Worm (Caenorhabditis elegans) whole organism, L2 larva: Measurements from ENCODE around the gene mix-1.

Experiments used
- C34F6.9 ChIP-seq: fragments of 150-350 bp; optimal IDR thresholded peaks from 2 replicates; lab custom pipeline; 2014; ENCODE audit warnings: missing biosample characterization, missing genetic modification characterization
- F13H6.1 ChIP-seq: sonication (generic microtip); optimal IDR thresholded peaks from 2 replicates; lab custom pipeline; 2016; ENCODE audit warnings: missing genetic modification characterization, missing compliant biosample characterization
- R02D3.7 ChIP-seq: fragments of 150-350 bp; optimal IDR thresholded peaks from 2 replicates; lab custom pipeline; 2014; ENCODE audit warnings: missing biosample characterization, missing genetic modification characterization
- Y55F3AM.14 ChIP-seq: fragments of 200-800 bp; sonication (Bioruptor generic); optimal IDR thresholded peaks from 2 replicates; lab custom pipeline; 2018; ENCODE audit warnings: mild to moderate bottlenecking, missing genetic modification characterization, missing compliant biosample characterization
- ZK546.5 ChIP-seq: sonication (generic microtip); optimal IDR thresholded peaks from 2 replicates; lab custom pipeline; 2017; ENCODE audit warnings: missing biosample characterization, missing genetic modification characterization
- alr-1 ChIP-seq: fragments of 150-350 bp; optimal IDR thresholded peaks from 2 replicates; lab custom pipeline; 2014; ENCODE audit warnings: missing biosample characterization, missing genetic modification characterization
- aly-2 ChIP-seq: fragments of 150-350 bp; optimal IDR thresholded peaks from 2 replicates; lab custom pipeline; 2014; ENCODE audit warnings: missing biosample characterization, missing genetic modification characterization
- ama-1 ChIP-seq: fragments of 150-350 bp; optimal IDR thresholded peaks from 2 replicates; lab custom pipeline; 2018; ENCODE audit warnings: inconsistent platforms
- blmp-1 ChIP-seq: sonication (generic microtip); optimal IDR thresholded peaks from 2 replicates; lab custom pipeline; 2017; ENCODE audit warnings: missing genetic modification characterization, mild to moderate bottlenecking, missing compliant biosample characterization, antibody characterized with exemption, moderate library complexity; ENCODE audit not compliant: insufficient read depth
- ceh-16 ChIP-seq: fragments of 150-350 bp; optimal IDR thresholded peaks from 2 replicates; lab custom pipeline; 2014; ENCODE audit warnings: missing biosample characterization, missing genetic modification characterization
- ceh-82 ChIP-seq: fragments of 150-350 bp; optimal IDR thresholded peaks from 2 replicates; lab custom pipeline; 2014; ENCODE audit warnings: missing biosample characterization, missing genetic modification characterization
- crh-2 ChIP-seq: sonication (generic microtip); optimal IDR thresholded peaks from 2 replicates; lab custom pipeline; 2017; ENCODE audit warnings: missing biosample characterization, missing genetic modification characterization
- dmd-4 ChIP-seq: sonication (generic microtip); optimal IDR thresholded peaks from 2 replicates; lab custom pipeline; 2017; ENCODE audit warnings: missing biosample characterization, missing genetic modification characterization
- egl-27 ChIP-seq: sonication (generic microtip); optimal IDR thresholded peaks from 3 replicates; lab custom pipeline; 2017; ENCODE audit warnings: missing biosample characterization, missing genetic modification reagents, missing genetic modification characterization
- elt-1 ChIP-seq: fragments of 150-350 bp; optimal IDR thresholded peaks from 2 replicates; lab custom pipeline; 2014; ENCODE audit warnings: missing biosample characterization, missing genetic modification characterization
- elt-3 ChIP-seq: sonication (generic microtip); optimal IDR thresholded peaks from 2 replicates; lab custom pipeline; 2017; ENCODE audit warnings: missing biosample characterization, missing genetic modification characterization
- fos-1 ChIP-seq: fragments of 150-350 bp; optimal IDR thresholded peaks from 2 replicates; lab custom pipeline; 2014; ENCODE audit warnings: missing biosample characterization, missing genetic modification characterization
- gmeb-1 ChIP-seq: fragments of 150-350 bp; optimal IDR thresholded peaks from 2 replicates; lab custom pipeline; 2014; ENCODE audit warnings: missing biosample characterization, missing genetic modification characterization
- lin-11 ChIP-seq: fragments of 150-350 bp; sonication (generic microtip); optimal IDR thresholded peaks from 2 replicates; lab custom pipeline; 2014; ENCODE audit warnings: missing biosample characterization, missing genetic modification characterization, inconsistent platforms, mixed read lengths
- lin-13 ChIP-seq: fragments of 150-350 bp; optimal IDR thresholded peaks from 2 replicates; lab custom pipeline; 2014; ENCODE audit warnings: missing biosample characterization, missing genetic modification reagents, missing genetic modification characterization
- lin-39 ChIP-seq: fragments of 150-350 bp; optimal IDR thresholded peaks from 2 replicates; lab custom pipeline; 2014; ENCODE audit warnings: missing biosample characterization, missing genetic modification reagents, missing genetic modification characterization
- lsy-2 ChIP-seq, 2 experiments: fragments of 150-350 bp in 1 of 2; sonication (generic microtip) in 1 of 2; optimal IDR thresholded peaks; 2 replicates each; lab custom pipeline; 2014 to 2017; ENCODE audit warnings: missing biosample characterization in 2 of 2, missing genetic modification characterization in 2 of 2
- mab-5 ChIP-seq: fragments of 150-350 bp; optimal IDR thresholded peaks from 2 replicates; lab custom pipeline; 2014; ENCODE audit warnings: missing biosample characterization, missing genetic modification characterization
- mbf-1 ChIP-seq: sonication (generic microtip); optimal IDR thresholded peaks from 2 replicates; lab custom pipeline; 2017; ENCODE audit warnings: missing biosample characterization, missing genetic modification characterization
- mdl-1 ChIP-seq, 2 experiments: fragments of 150-350 bp in 1 of 2; sonication (generic microtip) in 1 of 2; optimal IDR thresholded peaks; 2 replicates each; lab custom pipeline; 2017; ENCODE audit warnings: missing biosample characterization in 2 of 2, missing genetic modification characterization in 2 of 2
- nhr-10 ChIP-seq: sonication (generic microtip); optimal IDR thresholded peaks from 2 replicates; lab custom pipeline; 2017; ENCODE audit warnings: missing biosample characterization, missing genetic modification characterization
- nhr-11 ChIP-seq: fragments of 150-350 bp; optimal IDR thresholded peaks from 2 replicates; lab custom pipeline; 2014; ENCODE audit warnings: missing biosample characterization, missing genetic modification characterization
- nhr-12 ChIP-seq: fragments of 150-350 bp; optimal IDR thresholded peaks from 2 replicates; lab custom pipeline; 2014; ENCODE audit warnings: missing biosample characterization, missing genetic modification characterization
- nhr-129 ChIP-seq: fragments of 150-350 bp; optimal IDR thresholded peaks from 2 replicates; lab custom pipeline; 2014; ENCODE audit warnings: missing biosample characterization, missing genetic modification characterization
- nhr-21 ChIP-seq: fragments of 150-350 bp; optimal IDR thresholded peaks from 2 replicates; lab custom pipeline; 2014; ENCODE audit warnings: missing biosample characterization, missing genetic modification characterization
- nhr-23 ChIP-seq: fragments of 150-350 bp; optimal IDR thresholded peaks from 2 replicates; lab custom pipeline; 2014; ENCODE audit warnings: missing biosample characterization, missing genetic modification reagents, missing genetic modification characterization
- nhr-237 ChIP-seq: fragments of 150-350 bp; optimal IDR thresholded peaks from 2 replicates; lab custom pipeline; 2014; ENCODE audit warnings: missing biosample characterization, missing genetic modification characterization
- nhr-25 ChIP-seq: fragments of 150-350 bp; sonication (generic microtip); optimal IDR thresholded peaks from 3 replicates; lab custom pipeline; 2014; ENCODE audit warnings: missing biosample characterization, missing genetic modification characterization
- nhr-6 ChIP-seq: fragments of 150-350 bp; optimal IDR thresholded peaks from 2 replicates; lab custom pipeline; 2014; ENCODE audit warnings: missing biosample characterization, missing genetic modification characterization
- nhr-77 ChIP-seq: fragments of 150-350 bp; optimal IDR thresholded peaks from 2 replicates; lab custom pipeline; 2014; ENCODE audit warnings: missing biosample characterization, missing genetic modification characterization
- peb-1 ChIP-seq: fragments of 150-350 bp; optimal IDR thresholded peaks from 2 replicates; lab custom pipeline; 2014; ENCODE audit warnings: missing biosample characterization, missing genetic modification characterization
- sem-4 ChIP-seq: fragments of 150-350 bp; optimal IDR thresholded peaks from 2 replicates; lab custom pipeline; 2014; ENCODE audit warnings: missing biosample characterization, missing genetic modification reagents, missing genetic modification characterization
- skn-1 ChIP-seq: sonication (generic microtip); optimal IDR thresholded peaks from 2 replicates; lab custom pipeline; 2017; ENCODE audit warnings: missing biosample characterization, missing genetic modification characterization
- sma-3 ChIP-seq: sonication (generic microtip); optimal IDR thresholded peaks from 2 replicates; lab custom pipeline; 2016; ENCODE audit warnings: missing genetic modification reagents, missing genetic modification characterization, missing compliant biosample characterization
- sma-9 ChIP-seq, 2 experiments: fragments of 150-350 bp in 1 of 2; sonication (generic microtip) in 1 of 2; optimal IDR thresholded peaks; 2 replicates each; lab custom pipeline; 2014 to 2016; ENCODE audit warnings: missing genetic modification characterization in 2 of 2, mild to moderate bottlenecking in 1 of 2, missing biosample characterization in 1 of 2, missing compliant biosample characterization in 1 of 2, missing genetic modification reagents in 1 of 2, moderate library complexity in 1 of 2
- snpc-4 ChIP-seq: fragments of 150-350 bp; optimal IDR thresholded peaks from 2 replicates; lab custom pipeline; 2014; ENCODE audit warnings: missing biosample characterization, missing genetic modification characterization
- unc-39 ChIP-seq: fragments of 150-350 bp; optimal IDR thresholded peaks from 2 replicates; lab custom pipeline; 2014; ENCODE audit warnings: missing biosample characterization, missing genetic modification characterization
- unc-55 ChIP-seq: fragments of 150-350 bp; sonication (generic microtip); optimal IDR thresholded peaks from 3 replicates; lab custom pipeline; 2014; ENCODE audit warnings: missing biosample characterization, missing genetic modification reagents, missing genetic modification characterization
- unc-62 ChIP-seq: fragments of 150-350 bp; optimal IDR thresholded peaks from 2 replicates; lab custom pipeline; 2014; ENCODE audit warnings: missing biosample characterization, missing genetic modification reagents, missing genetic modification characterization
- zag-1 ChIP-seq: fragments of 150-350 bp; optimal IDR thresholded peaks from 2 replicates; lab custom pipeline; 2014; ENCODE audit warnings: missing biosample characterization, missing genetic modification characterization
- ztf-1 ChIP-seq: fragments of 200-800 bp; sonication (Bioruptor generic); conservative IDR thresholded peaks from 2 replicates; pipeline ENCODE4 v1.3.6; 2022; ENCODE audit warnings: missing genetic modification characterization, missing compliant biosample characterization
- ztf-11 ChIP-seq: sonication (generic microtip); optimal IDR thresholded peaks from 2 replicates; lab custom pipeline; 2017; ENCODE audit warnings: missing biosample characterization, missing genetic modification characterization
- ztf-4 ChIP-seq: fragments of 150-350 bp; optimal IDR thresholded peaks from 2 replicates; lab custom pipeline; 2014; ENCODE audit warnings: missing biosample characterization, missing genetic modification characterization

mix-1 gene

DNA sequence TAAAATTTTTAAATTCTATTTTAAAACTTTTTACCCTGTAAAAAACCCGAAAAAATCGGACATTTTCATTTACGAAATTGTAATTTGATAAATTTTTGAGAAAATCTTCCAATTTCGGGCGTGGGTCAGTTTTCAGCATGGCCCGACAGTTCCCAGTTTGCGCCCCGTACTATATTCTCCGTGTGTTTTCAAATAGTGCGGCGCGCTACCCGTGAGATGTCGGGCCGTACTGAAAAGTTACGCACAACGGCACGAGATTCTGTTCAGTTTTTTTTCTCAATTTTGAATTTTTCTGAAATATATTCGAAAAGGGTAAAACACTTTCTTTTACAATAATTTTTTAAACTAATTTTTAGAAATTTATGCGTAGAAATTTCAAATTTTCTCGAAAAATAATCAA is 23.0 kb downstream of the mix-1 start:
- TF ChIP-seq nhr-23 (tag; lab: Kevin White, UChicago): no peak
- no peak for TF ChIP-seq dmd-4
- no peak for TF ChIP-seq F13H6.1 (tag; lab: Kevin White, UChicago)

- TF ChIP-seq C34F6.9 (tag; lab: Kevin White, UChicago) (no peak), nhr-11 (no peak), nhr-77 (no peak), ztf-11 (no peak), lin-13 (GFP tag; lab: Kevin White, UChicago) (no peak), nhr-129 (tag; lab: Kevin White, UChicago) (no peak), skn-1 (no peak), mdl-1 (tag; optimal IDR thresholded peaks at IDR 0.05; lab: Kevin White, UChicago) (no peak), nhr-21 (tag; lab: Kevin White, UChicago) (no peak), F13H6.1 (tag; lab: Kevin White, UChicago) (no peak), ztf-1 (GFP tag; lab: Robert Waterston, UW) (no peak), lsy-2 (tag; optimal IDR thresholded peaks at IDR 0.05; lab: Kevin White, UChicago) (no peak)
These were observed 25.9 kb downstream of the mix-1 start, which contains the start of gene M106.2 for ce11 chrII:10849903-10850302. Gene M106.2 (minus strand): TSS chrII:10850003.

DNA sequence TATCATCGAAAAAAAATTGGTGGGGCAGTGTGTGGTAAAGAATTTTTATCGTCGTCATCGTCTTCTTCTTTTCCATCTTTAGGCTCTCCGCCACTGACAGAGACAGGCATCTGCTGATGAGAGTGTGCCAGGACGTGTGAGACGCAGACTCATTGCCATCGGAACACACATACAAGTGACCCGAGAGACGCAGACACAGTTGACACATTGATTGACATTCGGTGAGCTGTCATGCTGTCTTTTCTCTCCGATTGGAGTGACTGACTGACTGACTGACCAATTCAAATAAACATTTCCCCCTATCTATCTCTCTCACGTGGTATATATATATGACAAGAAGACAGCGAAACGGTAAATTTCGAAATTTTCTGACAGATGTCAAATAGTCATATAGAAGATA is 27.1 kb downstream of the mix-1 start:
- TF ChIP-seq unc-62: peak; percentile 96
- no peak for TF ChIP-seq nhr-10 (tag; lab: Kevin White, UChicago)
- peak; percentile 90 for TF ChIP-seq F13H6.1 (tag; lab: Kevin White, UChicago)
- TF ChIP-seq ZK546.5 (tag; lab: Kevin White, UChicago): no peak
- peak; percentile 35 for TF ChIP-seq gmeb-1 (tag; lab: Kevin White, UChicago)
- peak; percentile 47 for TF ChIP-seq blmp-1 (tag; lab: Kevin White, UChicago)
- TF ChIP-seq Y55F3AM.14: no peak
- TF ChIP-seq lin-13 (GFP tag; lab: Kevin White, UChicago): peak; percentile 45
- TF ChIP-seq snpc-4 (tag; lab: Kevin White, UChicago): peak; percentile 69
- TF ChIP-seq sem-4: peak; percentile 70
- no peak for TF ChIP-seq zag-1 (tag; lab: Kevin White, UChicago)
- peak; percentile 58 for TF ChIP-seq mab-5 (tag; lab: Kevin White, UChicago)
- peak; percentile 34 for TF ChIP-seq unc-55 (GFP tag; lab: Kevin White, UChicago)
- peak; percentile 64 for TF ChIP-seq nhr-21 (tag; lab: Kevin White, UChicago)
- TF ChIP-seq aly-2: no peak
- TF ChIP-seq mbf-1 (tag; lab: Kevin White, UChicago): no peak
- TF ChIP-seq nhr-25: peak; percentile 87
- no peak for TF ChIP-seq elt-3 (tag; lab: Kevin White, UChicago)
- TF ChIP-seq nhr-12: no peak
- peak; percentile 89 for TF ChIP-seq crh-2 (tag; lab: Kevin White, UChicago)
- TF ChIP-seq unc-39 (tag; lab: Kevin White, UChicago): no peak
- no peak for TF ChIP-seq R02D3.7 (tag; lab: Kevin White, UChicago)
- TF ChIP-seq sma-3 (GFP tag; lab: Kevin White, UChicago): peak; percentile 82
- no peak for TF ChIP-seq nhr-237 (tag; lab: Kevin White, UChicago)
- no peak for TF ChIP-seq peb-1
- peak; percentile 95 for TF ChIP-seq C34F6.9 (tag; lab: Kevin White, UChicago)
- no peak for TF ChIP-seq ceh-82 (tag; lab: Kevin White, UChicago)
- TF ChIP-seq ztf-1 (GFP tag; lab: Robert Waterston, UW): no peak
- no peak for TF ChIP-seq nhr-11
- peak; percentile 68 for TF ChIP-seq egl-27 (tag; lab: Kevin White, UChicago)
- no peak for TF ChIP-seq nhr-23 (tag; lab: Kevin White, UChicago)
- peak; percentile 53 for TF ChIP-seq ztf-4 (tag; lab: Kevin White, UChicago)
- TF ChIP-seq nhr-129 (tag; lab: Kevin White, UChicago): peak; percentile 87
- no peak for TF ChIP-seq ztf-11
- no peak for TF ChIP-seq lin-11 (tag; lab: Kevin White, UChicago)
- no peak for TF ChIP-seq nhr-6 (tag; lab: Kevin White, UChicago)
- no peak for TF ChIP-seq lin-39 (tag; lab: Kevin White, UChicago)
- TF ChIP-seq skn-1: no peak
- no peak for TF ChIP-seq ama-1
- TF ChIP-seq ceh-16 (tag; lab: Kevin White, UChicago): peak; percentile 55
- no peak for TF ChIP-seq dmd-4
- TF ChIP-seq sma-9 (GFP tag; optimal IDR thresholded peaks at IDR 0.05; lab: Kevin White, UChicago): peak; percentile 80
- TF ChIP-seq sma-9 (tag; optimal IDR thresholded peaks at IDR 0.05; lab: Kevin White, UChicago): no peak
- no peak for TF ChIP-seq alr-1 (tag; lab: Kevin White, UChicago)
- peak in 1 of 2 experiments; percentile 44 for TF ChIP-seq mdl-1 (tag; optimal IDR thresholded peaks at IDR 0.05; lab: Kevin White, UChicago)
- TF ChIP-seq nhr-77: no peak
- TF ChIP-seq lsy-2 (tag; optimal IDR thresholded peaks at IDR 0.05; lab: Kevin White, UChicago): peak; percentile 22 to 78
- no peak for TF ChIP-seq elt-1 (tag; lab: Kevin White, UChicago)
- peak; percentile 72 for TF ChIP-seq fos-1
